Worm (Caenorhabditis elegans) whole organism, L3 larva: ENCODE measurements around the gene mboa-7.

Source experiments
- ceh-82 ChIP-seq: fragments of 150-350 bp; optimal IDR thresholded peaks from 2 replicates; lab custom pipeline; 2014; ENCODE audit warnings: missing biosample characterization, missing genetic modification characterization
- daf-12 ChIP-seq: fragments of 150-350 bp; optimal IDR thresholded peaks from 2 replicates; lab custom pipeline; 2014; ENCODE audit warnings: missing biosample characterization, missing genetic modification reagents, missing genetic modification characterization
- elt-1 ChIP-seq: fragments of 150-350 bp; optimal IDR thresholded peaks from 2 replicates; lab custom pipeline; 2014; ENCODE audit warnings: missing biosample characterization, missing genetic modification characterization
- elt-2 ChIP-seq: sonication (generic microtip); optimal IDR thresholded peaks from 2 replicates; lab custom pipeline; 2016; ENCODE audit warnings: missing genetic modification reagents, mild to moderate bottlenecking, missing genetic modification characterization, missing compliant biosample characterization
- fos-1 ChIP-seq: fragments of 150-350 bp; optimal IDR thresholded peaks from 2 replicates; lab custom pipeline; 2014; ENCODE audit warnings: missing biosample characterization, missing genetic modification characterization
- mdl-1 ChIP-seq: fragments of 150-350 bp; optimal IDR thresholded peaks from 2 replicates; lab custom pipeline; 2014; ENCODE audit warnings: missing biosample characterization, missing genetic modification characterization
- nhr-23 ChIP-seq: fragments of 150-350 bp; optimal IDR thresholded peaks from 2 replicates; lab custom pipeline; 2014; ENCODE audit warnings: missing biosample characterization, missing genetic modification reagents, missing genetic modification characterization
- nhr-237 ChIP-seq: fragments of 150-350 bp; optimal IDR thresholded peaks from 2 replicates; lab custom pipeline; 2014; ENCODE audit warnings: missing biosample characterization, missing genetic modification characterization
- nhr-28 ChIP-seq: fragments of 150-350 bp; optimal IDR thresholded peaks from 2 replicates; lab custom pipeline; 2014; ENCODE audit warnings: missing biosample characterization, missing genetic modification characterization
- nhr-76 ChIP-seq: fragments of 150-350 bp; sonication (generic microtip); optimal IDR thresholded peaks from 5 replicates; lab custom pipeline; 2014; ENCODE audit warnings: missing biosample characterization, missing genetic modification characterization
- snpc-4 ChIP-seq: fragments of 150-350 bp; optimal IDR thresholded peaks from 2 replicates; lab custom pipeline; 2014; ENCODE audit warnings: missing biosample characterization, missing genetic modification characterization
- tbx-2 ChIP-seq: sonication (generic microtip); optimal IDR thresholded peaks from 2 replicates; lab custom pipeline; 2016; ENCODE audit warnings: mild to moderate bottlenecking, missing genetic modification characterization, missing compliant biosample characterization

ce11 chrX:10499590-10499989, 24.8 kb downstream of the mboa-7 start, which contains the start of gene vab-3:
- TF ChIP-seq nhr-237 (tag; lab: Kevin White, UChicago) = no peak
- no peak for TF ChIP-seq nhr-76 (tag; lab: Kevin White, UChicago)
- TF ChIP-seq elt-2 = no peak
- no peak for TF ChIP-seq elt-1 (tag; lab: Kevin White, UChicago)
- no peak for TF ChIP-seq mdl-1
- no peak for TF ChIP-seq nhr-23 (tag; lab: Kevin White, UChicago)
- no peak for TF ChIP-seq tbx-2
- no peak for TF ChIP-seq daf-12 (tag; lab: Kevin White, UChicago)
- TF ChIP-seq nhr-28 (tag; lab: Kevin White, UChicago) = no peak
- TF ChIP-seq fos-1 (tag; lab: Kevin White, UChicago) = no peak
- TF ChIP-seq ceh-82 (tag; lab: Kevin White, UChicago) = no peak
- TF ChIP-seq snpc-4 (tag; lab: Kevin White, UChicago) = no peak
